Worm (Caenorhabditis elegans) whole organism, young adult: ENCODE measurements around the gene C06E7.88.

ENCODE experiments used
- Y79H2A.3 ChIP-seq: fragments of 200-800 bp; sonication (Bioruptor generic); conservative IDR thresholded peaks from 2 replicates; pipeline ENCODE4 v1.3.6; 2022; ENCODE audit warnings: missing genetic modification reagents, missing genetic modification characterization, missing compliant biosample characterization
- snpc-1.3 ChIP-seq: sonication (generic microtip); optimal IDR thresholded peaks from 2 replicates; lab custom pipeline; 2017; ENCODE audit warnings: missing genetic modification characterization, mild to moderate bottlenecking, missing compliant biosample characterization, antibody characterized with exemption, moderate library complexity, missing genotype, missing genetic modification reagents; ENCODE audit not compliant: insufficient read depth
- ztf-3 ChIP-seq: fragments of 200-800 bp; sonication (Bioruptor generic); optimal IDR thresholded peaks from 2 replicates; lab custom pipeline; 2018; ENCODE audit warnings: mild to moderate bottlenecking, missing genetic modification characterization, missing compliant biosample characterization

- TF ChIP-seq ztf-3 (GFP tag; lab: Kevin White, UChicago), result no peak
- no peak for TF ChIP-seq Y79H2A.3 (GFP tag; lab: Robert Waterston, UW)
- TF ChIP-seq snpc-1.3 (tag; lab: Kevin White, UChicago), result no peak
These were observed 1.3 kb downstream of the C06E7.88 start, which contains the start of gene spe-27 for ce11 chrIV:5865818-5866217.
